Fruit fly (Drosophila melanogaster): ENCODE measurements around the gene Socs16D.

Socs16D gene

DNA sequence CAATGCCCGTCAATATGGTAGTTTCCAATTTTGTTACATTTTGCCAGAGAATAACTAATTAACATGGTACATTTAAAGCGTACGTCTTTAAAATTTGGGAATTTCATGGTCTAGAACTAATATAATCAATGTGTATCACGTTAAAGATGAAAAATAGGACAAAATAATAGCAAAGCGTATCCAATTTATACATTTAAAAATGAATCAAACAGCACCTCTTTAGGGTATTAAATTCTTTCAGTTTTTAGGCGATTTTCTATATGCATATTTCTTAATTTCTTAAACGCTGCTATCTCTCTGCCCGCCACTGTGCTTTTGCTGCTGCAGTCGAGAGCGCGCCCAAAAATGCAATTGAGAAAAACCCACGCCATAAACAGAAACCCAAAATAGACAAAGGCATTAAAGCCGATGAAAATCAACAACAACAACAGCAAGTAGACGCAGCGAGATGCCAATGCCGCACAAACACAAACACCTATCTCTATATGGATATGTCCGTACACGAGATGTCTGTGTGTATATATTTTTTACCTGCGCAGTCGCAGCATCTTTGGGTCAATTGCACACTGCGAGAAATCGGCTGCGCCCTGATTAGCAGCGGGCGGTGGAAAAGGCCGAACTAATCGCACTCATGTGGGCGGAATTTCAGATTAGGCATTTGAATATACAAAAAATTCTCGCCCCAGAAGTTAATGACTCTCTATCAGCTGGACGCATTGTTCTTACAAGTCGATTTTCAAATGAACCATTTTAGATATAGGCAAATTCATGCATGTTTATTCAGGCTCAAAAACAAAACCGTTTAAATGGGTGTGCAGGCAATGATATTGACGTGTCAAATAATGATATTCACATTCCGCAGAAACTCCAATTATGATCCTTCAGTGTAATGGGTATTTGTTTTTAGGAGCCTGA lies 2.0 kb upstream of the Socs16D start:
- no peak for TF ChIP-seq CG8478 (optimal IDR thresholded peaks at IDR 0.05)
- no peak for TF ChIP-seq usp (GFP tag; optimal IDR thresholded peaks at IDR 0.05)
- TF ChIP-seq pan (optimal IDR thresholded peaks at IDR 0.05) = no peak
- TF ChIP-seq psq (optimal IDR thresholded peaks at IDR 0.05) = no peak
- no peak for TF ChIP-seq EcR (GFP tag; optimal IDR thresholded peaks at IDR 0.05)
- no peak for TF ChIP-seq Dll (optimal IDR thresholded peaks at IDR 0.05)

DNA sequence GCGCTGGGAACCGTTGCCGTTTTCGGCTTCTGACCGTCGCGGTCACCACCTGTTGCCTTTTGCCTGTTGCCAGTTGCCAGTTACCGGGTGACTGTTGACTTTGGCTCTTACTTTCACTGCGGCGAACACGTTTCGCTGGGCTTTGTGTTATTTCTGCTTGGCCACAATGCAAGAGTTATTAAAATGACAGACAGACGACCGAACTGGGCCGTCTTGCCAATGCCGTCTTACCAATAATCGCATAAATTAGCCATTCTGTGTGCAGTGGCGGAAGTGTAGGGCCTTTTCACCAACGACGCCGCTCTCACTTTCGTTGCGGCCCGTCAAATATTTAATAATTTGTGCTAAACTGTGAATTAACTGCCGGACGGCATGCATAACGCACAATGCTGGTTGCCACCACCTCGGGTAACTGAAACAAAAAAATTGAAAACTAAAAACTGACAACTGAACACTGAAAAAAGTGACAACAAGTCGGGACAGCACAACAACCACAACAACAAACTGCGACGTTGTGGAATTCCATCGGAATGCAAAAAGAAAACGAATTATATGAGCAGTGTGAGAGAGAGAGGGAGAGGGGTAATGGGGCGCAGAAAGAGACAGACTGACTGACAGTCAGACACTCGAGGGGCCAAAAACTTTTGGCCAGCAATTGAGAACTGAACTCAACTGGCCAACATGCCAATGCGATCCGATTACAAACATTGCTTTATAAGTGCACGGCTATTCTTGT lies 1.1 kb upstream of the Socs16D start:
- TF ChIP-seq psq (optimal IDR thresholded peaks at IDR 0.05) = no peak
- TF ChIP-seq CG8478 (optimal IDR thresholded peaks at IDR 0.05) = no peak
- no peak for TF ChIP-seq Dll (optimal IDR thresholded peaks at IDR 0.05)
- no peak for TF ChIP-seq pan (optimal IDR thresholded peaks at IDR 0.05)
- TF ChIP-seq usp (GFP tag; optimal IDR thresholded peaks at IDR 0.05) = no peak
- TF ChIP-seq EcR (GFP tag; optimal IDR thresholded peaks at IDR 0.05) = no peak

dm6 chrX:17821466-17821865 lies 5.9 kb downstream of the Socs16D start:
- TF ChIP-seq psq (optimal IDR thresholded peaks at IDR 0.05) (no peak), CG8478 (optimal IDR thresholded peaks at IDR 0.05) (no peak), usp (GFP tag; optimal IDR thresholded peaks at IDR 0.05) (no peak), Dll (optimal IDR thresholded peaks at IDR 0.05) (no peak), pan (optimal IDR thresholded peaks at IDR 0.05) (no peak), EcR (GFP tag; optimal IDR thresholded peaks at IDR 0.05) (no peak)

DNA sequence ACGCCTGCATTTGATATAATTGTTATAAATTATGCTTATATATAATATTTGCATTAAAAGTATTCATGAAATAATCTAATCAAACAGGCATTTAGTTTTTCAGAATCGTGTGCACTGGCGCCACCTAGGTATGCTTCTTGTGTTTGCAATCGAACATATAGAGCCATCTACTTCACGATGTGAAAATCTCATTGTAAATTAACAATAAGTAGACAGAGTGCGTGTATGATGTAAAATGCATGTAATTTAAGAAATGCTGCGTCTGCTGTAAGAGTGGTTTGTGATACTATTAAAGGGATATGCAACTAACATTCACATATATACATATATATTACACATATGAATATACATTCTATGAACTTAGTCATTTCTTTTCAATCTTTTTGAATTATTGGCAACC lies 7.1 kb downstream of the Socs16D start:
- TF ChIP-seq usp (GFP tag; optimal IDR thresholded peaks at IDR 0.05) (no peak), pan (optimal IDR thresholded peaks at IDR 0.05) (no peak), CG8478 (optimal IDR thresholded peaks at IDR 0.05) (no peak), EcR (GFP tag; optimal IDR thresholded peaks at IDR 0.05) (no peak), Dll (optimal IDR thresholded peaks at IDR 0.05) (no peak), psq (optimal IDR thresholded peaks at IDR 0.05) (no peak)

dm6 chrX:17819635-17820139 lies 7.7 kb downstream of the Socs16D start, which contains the start of gene CG12986:
Gene CG12986 (minus strand): TSS chrX:17819685.
- TF ChIP-seq Dll (optimal IDR thresholded peaks at IDR 0.05) (no peak), usp (GFP tag; optimal IDR thresholded peaks at IDR 0.05) (no peak), psq (optimal IDR thresholded peaks at IDR 0.05) (no peak), EcR (GFP tag; optimal IDR thresholded peaks at IDR 0.05) (no peak), CG8478 (optimal IDR thresholded peaks at IDR 0.05) (no peak), pan (optimal IDR thresholded peaks at IDR 0.05) (no peak)

dm6 chrX:17816437-17816836 lies 10.9 kb downstream of the Socs16D start:
- TF ChIP-seq CG8478 (optimal IDR thresholded peaks at IDR 0.05) = no peak
- no peak for TF ChIP-seq EcR (GFP tag; optimal IDR thresholded peaks at IDR 0.05)
- TF ChIP-seq psq (optimal IDR thresholded peaks at IDR 0.05) = no peak
- no peak for TF ChIP-seq Dll (optimal IDR thresholded peaks at IDR 0.05)
- no peak for TF ChIP-seq usp (GFP tag; optimal IDR thresholded peaks at IDR 0.05)
- no peak for TF ChIP-seq pan (optimal IDR thresholded peaks at IDR 0.05)

DNA sequence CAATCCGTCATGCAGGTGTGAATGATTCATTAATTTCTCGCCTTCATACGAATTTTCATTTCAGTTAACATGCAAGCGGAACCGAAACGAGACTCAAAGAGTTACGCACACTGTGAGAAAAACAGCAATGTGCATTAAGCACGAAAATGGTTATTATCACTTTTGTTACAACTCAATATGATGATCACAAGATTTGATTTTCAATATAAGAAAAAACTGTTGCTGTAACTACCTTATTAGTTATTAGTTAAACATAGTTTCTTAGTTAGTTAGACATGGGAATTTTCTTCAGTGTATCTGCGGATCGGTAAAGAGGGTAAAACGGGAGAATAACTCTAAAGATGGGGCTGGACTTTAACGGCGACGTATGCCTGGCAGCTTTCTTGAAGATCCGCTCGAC lies 12.6 kb downstream of the Socs16D start:
- no peak for TF ChIP-seq pan (optimal IDR thresholded peaks at IDR 0.05)
- TF ChIP-seq Dll (optimal IDR thresholded peaks at IDR 0.05) = no peak
- TF ChIP-seq EcR (GFP tag; optimal IDR thresholded peaks at IDR 0.05) = no peak
- TF ChIP-seq usp (GFP tag; optimal IDR thresholded peaks at IDR 0.05) = no peak
- TF ChIP-seq psq (optimal IDR thresholded peaks at IDR 0.05) = no peak
- no peak for TF ChIP-seq CG8478 (optimal IDR thresholded peaks at IDR 0.05)

dm6 chrX:17812193-17812592 lies 15.2 kb downstream of the Socs16D start:
- TF ChIP-seq Dll (optimal IDR thresholded peaks at IDR 0.05) = no peak
- no peak for TF ChIP-seq psq (optimal IDR thresholded peaks at IDR 0.05)
- no peak for TF ChIP-seq EcR (GFP tag; optimal IDR thresholded peaks at IDR 0.05)

DNA sequence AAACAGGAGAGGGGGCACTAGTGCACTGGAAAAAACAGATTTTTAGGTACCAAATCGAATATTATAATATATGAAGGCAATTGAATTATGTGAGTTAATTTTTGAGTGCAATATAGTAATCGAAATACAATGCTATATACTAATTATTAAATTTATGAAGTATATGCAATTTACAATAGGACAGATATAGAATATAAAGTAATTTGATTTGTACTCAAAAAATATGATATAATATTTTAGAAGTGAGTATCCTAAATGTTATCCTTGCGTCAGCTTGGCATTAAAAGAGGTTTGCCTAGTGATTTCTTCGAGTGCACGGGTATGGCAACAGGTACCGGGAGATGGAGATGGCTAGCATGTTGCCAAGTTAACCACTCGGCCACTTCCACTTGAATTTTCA lies 20.4 kb downstream of the Socs16D start:
- TF ChIP-seq psq (optimal IDR thresholded peaks at IDR 0.05) = no peak
- TF ChIP-seq Dll (optimal IDR thresholded peaks at IDR 0.05) = no peak
- no peak for TF ChIP-seq usp (GFP tag; optimal IDR thresholded peaks at IDR 0.05)
- TF ChIP-seq pan (optimal IDR thresholded peaks at IDR 0.05) = no peak
- TF ChIP-seq EcR (GFP tag; optimal IDR thresholded peaks at IDR 0.05) = no peak
- TF ChIP-seq CG8478 (optimal IDR thresholded peaks at IDR 0.05) = no peak

DNA sequence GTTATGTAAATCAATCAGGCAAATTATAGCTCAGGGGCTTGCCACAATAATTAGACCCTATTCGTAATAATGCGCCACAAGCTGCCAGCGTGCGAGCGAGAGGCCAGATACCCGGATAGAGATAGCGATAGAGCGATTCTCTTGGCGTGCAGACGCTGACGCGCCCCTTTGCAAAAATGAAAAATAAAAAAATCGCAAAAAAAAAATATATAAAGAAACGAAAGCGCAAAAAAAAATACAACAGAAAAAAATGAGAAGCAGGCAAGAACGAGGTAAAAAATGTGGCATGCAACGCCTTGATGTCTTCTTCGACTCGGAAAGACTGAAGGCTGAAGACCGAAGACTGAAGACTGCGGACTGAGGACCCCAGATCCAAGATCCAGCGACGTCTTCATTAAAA lies 21.0 kb downstream of the Socs16D start:
- TF ChIP-seq Dll (optimal IDR thresholded peaks at IDR 0.05) (no peak), psq (optimal IDR thresholded peaks at IDR 0.05) (no peak), pan (optimal IDR thresholded peaks at IDR 0.05) (no peak), usp (GFP tag; optimal IDR thresholded peaks at IDR 0.05) (no peak), CG8478 (optimal IDR thresholded peaks at IDR 0.05) (no peak), EcR (GFP tag; optimal IDR thresholded peaks at IDR 0.05) (no peak)

DNA sequence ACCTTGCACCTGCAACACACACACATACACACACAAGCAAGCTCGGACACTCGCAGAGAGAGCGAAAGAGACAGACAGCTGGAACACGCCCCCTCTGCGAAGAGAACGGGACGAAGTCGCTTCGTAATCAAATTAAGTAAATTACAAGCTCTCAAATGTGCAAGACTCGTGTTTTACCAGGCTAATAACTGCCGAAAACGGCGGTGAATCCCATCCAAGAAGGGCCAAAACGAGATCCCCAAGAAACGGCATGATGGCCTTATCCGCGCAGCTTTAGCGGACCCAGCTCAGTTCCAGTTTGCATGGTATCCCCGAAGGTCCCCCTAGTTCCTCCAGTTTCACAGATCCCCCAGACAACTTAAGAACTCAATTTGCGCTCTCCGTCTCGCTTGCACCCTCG lies 23.3 kb downstream of the Socs16D start:
- no peak for TF ChIP-seq Dll (optimal IDR thresholded peaks at IDR 0.05)
- TF ChIP-seq EcR (GFP tag; optimal IDR thresholded peaks at IDR 0.05) = no peak
- TF ChIP-seq usp (GFP tag; optimal IDR thresholded peaks at IDR 0.05) = no peak
- no peak for TF ChIP-seq CG8478 (optimal IDR thresholded peaks at IDR 0.05)
- TF ChIP-seq pan (optimal IDR thresholded peaks at IDR 0.05) = no peak
- TF ChIP-seq psq (optimal IDR thresholded peaks at IDR 0.05) = no peak

Data from whole organism.